Worm (Caenorhabditis elegans) whole organism, L2 larva: ENCODE data around the gene sumv-1.

Experiments used
- C34F6.9 ChIP-seq: fragments of 150-350 bp; optimal IDR thresholded peaks from 2 replicates; lab custom pipeline; 2014; ENCODE audit warnings: missing biosample characterization, missing genetic modification characterization
- R02D3.7 ChIP-seq: fragments of 150-350 bp; optimal IDR thresholded peaks from 2 replicates; lab custom pipeline; 2014; ENCODE audit warnings: missing biosample characterization, missing genetic modification characterization
- ZK546.5 ChIP-seq: sonication (generic microtip); optimal IDR thresholded peaks from 2 replicates; lab custom pipeline; 2017; ENCODE audit warnings: missing biosample characterization, missing genetic modification characterization
- alr-1 ChIP-seq: fragments of 150-350 bp; optimal IDR thresholded peaks from 2 replicates; lab custom pipeline; 2014; ENCODE audit warnings: missing biosample characterization, missing genetic modification characterization
- aly-2 ChIP-seq: fragments of 150-350 bp; optimal IDR thresholded peaks from 2 replicates; lab custom pipeline; 2014; ENCODE audit warnings: missing biosample characterization, missing genetic modification characterization
- blmp-1 ChIP-seq: sonication (generic microtip); optimal IDR thresholded peaks from 2 replicates; lab custom pipeline; 2017; ENCODE audit warnings: missing genetic modification characterization, mild to moderate bottlenecking, missing compliant biosample characterization, antibody characterized with exemption, moderate library complexity; ENCODE audit not compliant: insufficient read depth
- ceh-16 ChIP-seq: fragments of 150-350 bp; optimal IDR thresholded peaks from 2 replicates; lab custom pipeline; 2014; ENCODE audit warnings: missing biosample characterization, missing genetic modification characterization
- ceh-82 ChIP-seq: fragments of 150-350 bp; optimal IDR thresholded peaks from 2 replicates; lab custom pipeline; 2014; ENCODE audit warnings: missing biosample characterization, missing genetic modification characterization
- dmd-4 ChIP-seq: sonication (generic microtip); optimal IDR thresholded peaks from 2 replicates; lab custom pipeline; 2017; ENCODE audit warnings: missing biosample characterization, missing genetic modification characterization
- elt-1 ChIP-seq: fragments of 150-350 bp; optimal IDR thresholded peaks from 2 replicates; lab custom pipeline; 2014; ENCODE audit warnings: missing biosample characterization, missing genetic modification characterization
- elt-3 ChIP-seq: sonication (generic microtip); optimal IDR thresholded peaks from 2 replicates; lab custom pipeline; 2017; ENCODE audit warnings: missing biosample characterization, missing genetic modification characterization
- fos-1 ChIP-seq: fragments of 150-350 bp; optimal IDR thresholded peaks from 2 replicates; lab custom pipeline; 2014; ENCODE audit warnings: missing biosample characterization, missing genetic modification characterization
- gmeb-1 ChIP-seq: fragments of 150-350 bp; optimal IDR thresholded peaks from 2 replicates; lab custom pipeline; 2014; ENCODE audit warnings: missing biosample characterization, missing genetic modification characterization
- lin-11 ChIP-seq: fragments of 150-350 bp; sonication (generic microtip); optimal IDR thresholded peaks from 2 replicates; lab custom pipeline; 2014; ENCODE audit warnings: missing biosample characterization, missing genetic modification characterization, inconsistent platforms, mixed read lengths
- lin-13 ChIP-seq: fragments of 150-350 bp; optimal IDR thresholded peaks from 2 replicates; lab custom pipeline; 2014; ENCODE audit warnings: missing biosample characterization, missing genetic modification reagents, missing genetic modification characterization
- lin-39 ChIP-seq: fragments of 150-350 bp; optimal IDR thresholded peaks from 2 replicates; lab custom pipeline; 2014; ENCODE audit warnings: missing biosample characterization, missing genetic modification reagents, missing genetic modification characterization
- lsy-2 ChIP-seq, 2 experiments: fragments of 150-350 bp in 1 of 2; sonication (generic microtip) in 1 of 2; optimal IDR thresholded peaks; 2 replicates each; lab custom pipeline; 2014 to 2017; ENCODE audit warnings: missing biosample characterization in 2 of 2, missing genetic modification characterization in 2 of 2
- mab-5 ChIP-seq: fragments of 150-350 bp; optimal IDR thresholded peaks from 2 replicates; lab custom pipeline; 2014; ENCODE audit warnings: missing biosample characterization, missing genetic modification characterization
- mbf-1 ChIP-seq: sonication (generic microtip); optimal IDR thresholded peaks from 2 replicates; lab custom pipeline; 2017; ENCODE audit warnings: missing biosample characterization, missing genetic modification characterization
- mdl-1 ChIP-seq, 2 experiments: fragments of 150-350 bp in 1 of 2; sonication (generic microtip) in 1 of 2; optimal IDR thresholded peaks; 2 replicates each; lab custom pipeline; 2017; ENCODE audit warnings: missing biosample characterization in 2 of 2, missing genetic modification characterization in 2 of 2
- nhr-10 ChIP-seq: sonication (generic microtip); optimal IDR thresholded peaks from 2 replicates; lab custom pipeline; 2017; ENCODE audit warnings: missing biosample characterization, missing genetic modification characterization
- nhr-11 ChIP-seq: fragments of 150-350 bp; optimal IDR thresholded peaks from 2 replicates; lab custom pipeline; 2014; ENCODE audit warnings: missing biosample characterization, missing genetic modification characterization
- nhr-129 ChIP-seq: fragments of 150-350 bp; optimal IDR thresholded peaks from 2 replicates; lab custom pipeline; 2014; ENCODE audit warnings: missing biosample characterization, missing genetic modification characterization
- nhr-23 ChIP-seq: fragments of 150-350 bp; optimal IDR thresholded peaks from 2 replicates; lab custom pipeline; 2014; ENCODE audit warnings: missing biosample characterization, missing genetic modification reagents, missing genetic modification characterization
- nhr-237 ChIP-seq: fragments of 150-350 bp; optimal IDR thresholded peaks from 2 replicates; lab custom pipeline; 2014; ENCODE audit warnings: missing biosample characterization, missing genetic modification characterization
- nhr-25 ChIP-seq: fragments of 150-350 bp; sonication (generic microtip); optimal IDR thresholded peaks from 3 replicates; lab custom pipeline; 2014; ENCODE audit warnings: missing biosample characterization, missing genetic modification characterization
- nhr-6 ChIP-seq: fragments of 150-350 bp; optimal IDR thresholded peaks from 2 replicates; lab custom pipeline; 2014; ENCODE audit warnings: missing biosample characterization, missing genetic modification characterization
- nhr-77 ChIP-seq: fragments of 150-350 bp; optimal IDR thresholded peaks from 2 replicates; lab custom pipeline; 2014; ENCODE audit warnings: missing biosample characterization, missing genetic modification characterization
- peb-1 ChIP-seq: fragments of 150-350 bp; optimal IDR thresholded peaks from 2 replicates; lab custom pipeline; 2014; ENCODE audit warnings: missing biosample characterization, missing genetic modification characterization
- sem-4 ChIP-seq: fragments of 150-350 bp; optimal IDR thresholded peaks from 2 replicates; lab custom pipeline; 2014; ENCODE audit warnings: missing biosample characterization, missing genetic modification reagents, missing genetic modification characterization
- skn-1 ChIP-seq: sonication (generic microtip); optimal IDR thresholded peaks from 2 replicates; lab custom pipeline; 2017; ENCODE audit warnings: missing biosample characterization, missing genetic modification characterization
- sma-3 ChIP-seq: sonication (generic microtip); optimal IDR thresholded peaks from 2 replicates; lab custom pipeline; 2016; ENCODE audit warnings: missing genetic modification reagents, missing genetic modification characterization, missing compliant biosample characterization
- snpc-4 ChIP-seq: fragments of 150-350 bp; optimal IDR thresholded peaks from 2 replicates; lab custom pipeline; 2014; ENCODE audit warnings: missing biosample characterization, missing genetic modification characterization
- unc-39 ChIP-seq: fragments of 150-350 bp; optimal IDR thresholded peaks from 2 replicates; lab custom pipeline; 2014; ENCODE audit warnings: missing biosample characterization, missing genetic modification characterization
- unc-55 ChIP-seq: fragments of 150-350 bp; sonication (generic microtip); optimal IDR thresholded peaks from 3 replicates; lab custom pipeline; 2014; ENCODE audit warnings: missing biosample characterization, missing genetic modification reagents, missing genetic modification characterization
- unc-62 ChIP-seq: fragments of 150-350 bp; optimal IDR thresholded peaks from 2 replicates; lab custom pipeline; 2014; ENCODE audit warnings: missing biosample characterization, missing genetic modification reagents, missing genetic modification characterization
- ztf-11 ChIP-seq: sonication (generic microtip); optimal IDR thresholded peaks from 2 replicates; lab custom pipeline; 2017; ENCODE audit warnings: missing biosample characterization, missing genetic modification characterization

Gene sumv-1

ce11 chrIII:5260394-5260793 lies 6.4 kb upstream of the sumv-1 start, which contains the start of gene gop-3:
gop-3 (plus strand) TSS chrIII:5260694.
- TF ChIP-seq snpc-4 (tag; lab: Kevin White, UChicago) (no peak), unc-55 (no peak), elt-3 (tag; lab: Kevin White, UChicago) (no peak), unc-39 (tag; lab: Kevin White, UChicago) (no peak), ceh-16 (no peak), lsy-2 (tag; optimal IDR thresholded peaks at IDR 0.05; lab: Kevin White, UChicago) (no peak), alr-1 (tag; lab: Kevin White, UChicago) (no peak), nhr-11 (tag; lab: Kevin White, UChicago) (no peak), ztf-11 (no peak), peb-1 (tag; lab: Kevin White, UChicago) (no peak), nhr-129 (no peak), mab-5 (tag; lab: Kevin White, UChicago) (no peak), sem-4 (tag; lab: Kevin White, UChicago) (no peak), blmp-1 (no peak), C34F6.9 (tag; lab: Kevin White, UChicago) (no peak), nhr-23 (tag; lab: Kevin White, UChicago) (no peak), ceh-82 (no peak)

DNA sequence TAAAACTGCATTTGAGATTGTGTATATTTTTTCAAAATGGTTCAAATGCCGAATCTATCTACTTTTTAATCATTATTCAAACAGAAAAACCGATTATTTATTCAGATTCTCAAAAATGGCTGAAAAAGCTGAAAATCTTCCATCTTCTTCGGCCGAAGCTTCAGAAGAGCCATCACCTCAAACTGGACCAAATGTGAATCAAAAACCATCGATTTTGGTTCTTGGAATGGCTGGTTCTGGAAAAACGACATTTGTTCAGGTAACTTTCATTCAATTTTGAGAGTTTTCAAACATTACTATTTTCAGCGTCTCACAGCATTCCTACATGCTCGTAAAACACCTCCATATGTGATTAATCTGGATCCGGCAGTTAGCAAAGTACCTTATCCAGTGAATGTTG lies 4.9 kb upstream of the sumv-1 start, which contains the start of gene gop-2:
Gene gop-2, plus strand, starts transcription at position 106 of the 400 bp plus-strand sequence.
- TF ChIP-seq nhr-23 (tag; lab: Kevin White, UChicago) (no peak), dmd-4 (tag; lab: Kevin White, UChicago) (no peak), skn-1 (tag; lab: Kevin White, UChicago) (no peak), lin-39 (tag; lab: Kevin White, UChicago) (no peak), sma-3 (GFP tag; lab: Kevin White, UChicago) (no peak), nhr-6 (no peak), ZK546.5 (tag; lab: Kevin White, UChicago) (no peak), nhr-10 (tag; lab: Kevin White, UChicago) (no peak), lin-13 (GFP tag; lab: Kevin White, UChicago) (no peak), aly-2 (tag; lab: Kevin White, UChicago) (no peak), fos-1 (tag; lab: Kevin White, UChicago) (no peak), mab-5 (tag; lab: Kevin White, UChicago) (no peak), mbf-1 (tag; lab: Kevin White, UChicago) (no peak), R02D3.7 (tag; lab: Kevin White, UChicago) (no peak), mdl-1 (tag; optimal IDR thresholded peaks at IDR 0.05; lab: Kevin White, UChicago) (no peak), gmeb-1 (tag; lab: Kevin White, UChicago) (no peak), sem-4 (tag; lab: Kevin White, UChicago) (no peak)

ce11 chrIII:5248706-5249105 lies 5.3 kb downstream of the sumv-1 start:
- TF ChIP-seq nhr-10 (tag; lab: Kevin White, UChicago) (no peak), unc-55 (no peak), nhr-77 (no peak)

DNA sequence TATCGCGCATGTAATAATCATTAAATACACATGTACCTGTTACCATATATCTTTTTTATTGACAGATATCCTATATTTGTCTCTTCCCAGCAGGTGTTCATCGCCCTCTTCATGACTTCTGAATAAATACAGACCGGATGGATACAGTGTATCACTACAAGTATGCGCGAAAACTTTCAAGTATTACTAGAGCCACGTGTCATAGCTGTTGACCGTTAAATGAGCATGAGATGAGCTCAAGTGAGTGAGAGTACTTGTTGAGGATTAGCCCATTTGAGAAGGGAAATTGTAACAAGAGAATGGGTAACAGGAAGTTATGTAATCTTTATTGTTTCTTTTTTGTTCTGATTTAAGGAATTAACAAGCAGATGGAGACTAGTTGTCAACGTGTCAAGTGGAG lies 8.9 kb downstream of the sumv-1 start:
- TF ChIP-seq R02D3.7 (tag; lab: Kevin White, UChicago), result no peak
- no peak for TF ChIP-seq nhr-237
- no peak for TF ChIP-seq nhr-129
- TF ChIP-seq gmeb-1 (tag; lab: Kevin White, UChicago), result no peak
- TF ChIP-seq lin-13 (GFP tag; lab: Kevin White, UChicago), result no peak
- no peak for TF ChIP-seq skn-1 (tag; lab: Kevin White, UChicago)
- TF ChIP-seq lin-11 (tag; lab: Kevin White, UChicago), result no peak
- no peak for TF ChIP-seq mab-5 (tag; lab: Kevin White, UChicago)
- no peak for TF ChIP-seq unc-39 (tag; lab: Kevin White, UChicago)
- no peak for TF ChIP-seq fos-1 (tag; lab: Kevin White, UChicago)
- TF ChIP-seq unc-55, result no peak
- no peak for TF ChIP-seq nhr-25
- no peak for TF ChIP-seq unc-62 (GFP tag; lab: Kevin White, UChicago)
- TF ChIP-seq sma-3 (GFP tag; lab: Kevin White, UChicago), result no peak
- TF ChIP-seq ztf-11, result no peak
- no peak for TF ChIP-seq ceh-82
- TF ChIP-seq elt-1 (tag; lab: Kevin White, UChicago), result no peak
